Worm (Caenorhabditis elegans): ENCODE measurements around the gene prp-8.

The prp-8 gene

DNA sequence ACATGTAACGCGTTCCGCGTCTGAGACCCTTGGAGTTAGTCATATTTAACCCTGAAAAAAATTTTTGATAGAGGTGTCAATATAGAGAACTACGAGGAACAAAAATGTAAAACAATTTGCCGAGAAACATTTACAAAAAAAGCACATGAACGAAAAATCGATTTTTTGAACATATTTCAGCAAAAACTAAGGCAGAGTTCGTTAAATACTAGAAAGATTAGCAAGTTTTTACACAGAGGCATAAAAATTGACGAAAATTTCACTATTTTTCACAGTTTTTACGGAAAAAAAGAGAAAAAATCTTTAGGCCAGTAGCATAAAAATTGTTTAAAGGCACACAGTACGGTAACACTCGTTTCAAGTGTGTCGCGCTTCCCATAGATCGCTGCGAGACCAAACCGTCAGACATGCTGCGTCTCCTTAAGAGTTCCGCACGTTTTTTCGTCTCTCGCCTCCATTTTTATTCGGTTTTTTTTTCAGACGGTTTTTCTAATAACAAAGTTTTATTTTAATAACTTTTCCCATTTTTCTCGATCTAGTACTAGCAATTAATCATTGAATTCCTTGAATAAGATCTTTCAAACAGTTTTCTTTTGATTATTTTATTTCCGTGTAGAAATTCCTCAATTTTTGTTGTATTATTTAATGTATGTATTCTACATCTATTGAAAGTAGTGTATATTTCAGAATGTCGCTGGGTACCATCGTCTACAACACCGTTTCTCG is 33.8 kb upstream of the prp-8 start, which contains the start of the genes rpl-21 and C14B9.10 (continued):
- no peak for TF ChIP-seq zfp-3 (GFP tag; conservative IDR thresholded peaks at IDR 0.05)
- TF ChIP-seq nhr-48 (tag; optimal IDR thresholded peaks at IDR 0.05), result peak; percentile 36
- peak in 1 of 2 experiments; percentile 1 for TF ChIP-seq unc-62 (GFP tag; optimal IDR thresholded peaks at IDR 0.05 in 1 of 2)
- TF ChIP-seq unc-62 (tag; optimal IDR thresholded peaks at IDR 0.05), result no peak
- peak in 1 of 2 experiments; percentile 45 for TF ChIP-seq mdl-1 (tag; optimal IDR thresholded peaks at IDR 0.05)
- TF ChIP-seq aly-2 (tag; optimal IDR thresholded peaks at IDR 0.05), result no peak
- TF ChIP-seq cey-2 (tag; optimal IDR thresholded peaks at IDR 0.05; ENCODE audit: borderline replicate concordance, insufficient read depth), result no peak
- peak; percentile 47 for TF ChIP-seq nhr-25 (tag; optimal IDR thresholded peaks at IDR 0.05; ENCODE audit: borderline replicate concordance, insufficient read depth)
- 0 out of 2 replicates have a peak, but pooled peaks have one; percentile 25 for TF ChIP-seq ctbp-1 (GFP tag; IDR thresholded peaks at IDR 0.05)
- TF ChIP-seq dve-1 (tag; optimal IDR thresholded peaks at IDR 0.05; ENCODE audit: insufficient read depth), result peak; percentile 78
- TF ChIP-seq nhr-102 (tag; optimal IDR thresholded peaks at IDR 0.05), result peak; percentile 55
- TF ChIP-seq arid-1 (GFP tag; conservative IDR thresholded peaks at IDR 0.05), result peak; percentile 87
- TF ChIP-seq lin-1 (GFP tag; IDR thresholded peaks at IDR 0.05), result 0 out of 2 replicates have a peak, but pooled peaks have one; percentile 27
- TF ChIP-seq zfp-2 (tag; optimal IDR thresholded peaks at IDR 0.05), result peak; percentile 18
- TF ChIP-seq F49E8.2 (tag; optimal IDR thresholded peaks at IDR 0.05; ENCODE audit: borderline replicate concordance), result peak; percentile 77
- TF ChIP-seq hif-1 (tag; optimal IDR thresholded peaks at IDR 0.05), result peak in 1 of 2 experiments; percentile 38
- TF ChIP-seq nhr-11 (tag; optimal IDR thresholded peaks at IDR 0.05), result peak; percentile 67
- no peak for TF ChIP-seq nhr-237 (tag; optimal IDR thresholded peaks at IDR 0.05)
- TF ChIP-seq nhr-28 (tag; optimal IDR thresholded peaks at IDR 0.05), result peak; percentile 57
- TF ChIP-seq Y5F2A.4 (GFP tag; optimal IDR thresholded peaks at IDR 0.05), result no peak
- TF ChIP-seq zip-2 (tag; optimal IDR thresholded peaks at IDR 0.05), result no peak
- no peak for TF ChIP-seq daf-8 (GFP tag; IDR thresholded peaks at IDR 0.05)
- peak; percentile 37; the same call in 1 of the 2 replicates for TF ChIP-seq dmd-6 (GFP tag; IDR thresholded peaks at IDR 0.05)
- TF ChIP-seq aha-1 (tag), result peak; percentile 96
- no peak for TF ChIP-seq jun-1 (tag; optimal IDR thresholded peaks at IDR 0.05)
- TF ChIP-seq hlh-11 (tag; optimal IDR thresholded peaks at IDR 0.05), result peak; percentile 70
- peak; percentile 91 for TF ChIP-seq mes-2 (tag; optimal IDR thresholded peaks at IDR 0.05; ENCODE audit: poor library complexity, severe bottlenecking)
- TF ChIP-seq fos-1 (tag; optimal IDR thresholded peaks at IDR 0.05), result no peak
- no peak for TF ChIP-seq ZK546.5 (tag; optimal IDR thresholded peaks at IDR 0.05)
- TF ChIP-seq lsy-2 (tag; optimal IDR thresholded peaks at IDR 0.05), result peak; percentile 95 to 99
- TF ChIP-seq mep-1 (tag; optimal IDR thresholded peaks at IDR 0.05), result peak; percentile 83
- peak; percentile 72 for TF ChIP-seq rbr-2 (tag; optimal IDR thresholded peaks at IDR 0.05)
- no peak for TF ChIP-seq pha-4 (GFP tag; IDR thresholded peaks at IDR 0.05)
- TF ChIP-seq pha-4 (tag; optimal IDR thresholded peaks at IDR 0.05), result peak; percentile 51
- peak; percentile 37 for TF ChIP-seq spr-1 (tag; optimal IDR thresholded peaks at IDR 0.05)
- no peak for TF ChIP-seq set-16 (GFP tag; IDR thresholded peaks at IDR 0.05)
- TF ChIP-seq mxl-2 (GFP tag; conservative IDR thresholded peaks at IDR 0.05), result no peak
- peak; percentile 77 for TF ChIP-seq nhr-6 (tag; optimal IDR thresholded peaks at IDR 0.05)
- TF ChIP-seq Y48G9A.11 (GFP tag; IDR thresholded peaks at IDR 0.05), result peak; percentile 61; the same call in 1 of the 2 replicates
- peak; percentile 62; the same call in 1 of the 2 replicates for TF ChIP-seq T26A8.4 (GFP tag; IDR thresholded peaks at IDR 0.05)

ce11 chrIII:8132496-8132895 is 31.7 kb upstream of the prp-8 start:
- TF ChIP-seq egl-43 (GFP tag; IDR thresholded peaks at IDR 0.05) (0 out of 2 replicates have a peak, but pooled peaks have one; percentile 16), F10B5.3 (tag; optimal IDR thresholded peaks at IDR 0.05) (no peak), mxl-3 (GFP tag; optimal IDR thresholded peaks at IDR 0.05) (no peak), hlh-11 (tag; optimal IDR thresholded peaks at IDR 0.05) (no peak), set-16 (GFP tag; IDR thresholded peaks at IDR 0.05) (no peak), ZK546.5 (tag; optimal IDR thresholded peaks at IDR 0.05) (no peak), mes-2 (tag; optimal IDR thresholded peaks at IDR 0.05; ENCODE audit: poor library complexity, severe bottlenecking) (peak; percentile 6), unc-62 (GFP tag; optimal IDR thresholded peaks at IDR 0.05 in 1 of 2) (peak in 1 of 2 experiments; percentile 41), unc-62 (tag; optimal IDR thresholded peaks at IDR 0.05) (no peak), pqm-1 (tag; optimal IDR thresholded peaks at IDR 0.05) (no peak), tra-1 (GFP tag; IDR thresholded peaks at IDR 0.05) (no peak), daf-8 (GFP tag; IDR thresholded peaks at IDR 0.05) (no peak), cey-2 (tag; optimal IDR thresholded peaks at IDR 0.05; ENCODE audit: borderline replicate concordance, insufficient read depth) (no peak), hif-1 (tag; optimal IDR thresholded peaks at IDR 0.05) (no peak), madf-9 (GFP tag; conservative IDR thresholded peaks at IDR 0.05) (no peak), zfp-2 (tag; optimal IDR thresholded peaks at IDR 0.05) (no peak), unc-130 (GFP tag; optimal IDR thresholded peaks at IDR 0.05) (no peak), D1046.2 (GFP tag; IDR thresholded peaks at IDR 0.05) (no peak)
